Fruit fly (Drosophila melanogaster) whole organism, embryonic: ENCODE measurements around the gene SdhC.
A peak's percentile ranks its signal among the peaks of the same experiment; 100 is the strongest.

ENCODE experiments used
- Ada2b ChIP-seq: fragments of 200-800 bp; sonication (Bioruptor generic); IDR thresholded peaks from 2 replicates; pipeline ENCODE4 v1.3.6; 2022; ENCODE audit warnings: missing biosample characterization, missing genetic modification characterization
- Bgb ChIP-seq: fragments of 200-800 bp; sonication (Bioruptor generic); IDR thresholded peaks from 2 replicates; pipeline ENCODE4 v1.3.6; 2022; ENCODE audit warnings: missing biosample characterization, missing genetic modification characterization; ENCODE audit not compliant: partially characterized antibody
- Bteb2 ChIP-seq: fragments of 200-800 bp; sonication (Bioruptor generic); optimal IDR thresholded peaks from 2 replicates; lab custom pipeline; 2016; ENCODE audit warnings: missing biosample characterization, missing genetic modification characterization
- CG10959 ChIP-seq: fragments of 200-800 bp; sonication (Bioruptor generic); IDR thresholded peaks from 2 replicates; pipeline ENCODE4 v1.3.6; 2022; ENCODE audit warnings: missing biosample characterization, missing genetic modification characterization
- CG10979 ChIP-seq: fragments of 200-800 bp; sonication (Bioruptor generic); optimal IDR thresholded peaks from 2 replicates; lab custom pipeline; 2018; ENCODE audit warnings: missing biosample characterization, mild to moderate bottlenecking, missing genetic modification characterization, moderate library complexity
- CG11085 ChIP-seq: fragments of 200-800 bp; sonication (Bioruptor generic); IDR thresholded peaks from 2 replicates; pipeline ENCODE4 v1.3.6; 2022; ENCODE audit warnings: missing biosample characterization, missing genetic modification characterization
- CG11723 ChIP-seq: fragments of 200-800 bp; sonication (Bioruptor generic); optimal IDR thresholded peaks from 2 replicates; lab custom pipeline; 2017; ENCODE audit warnings: missing biosample characterization, mild to moderate bottlenecking, missing genetic modification characterization
- CG12744 ChIP-seq: fragments of 200-800 bp; sonication (Bioruptor generic); optimal IDR thresholded peaks from 2 replicates; lab custom pipeline; 2016; ENCODE audit warnings: missing biosample characterization, missing genetic modification characterization
- CG12942 ChIP-seq: fragments of 200-800 bp; sonication (Bioruptor generic); optimal IDR thresholded peaks from 3 replicates; lab custom pipeline; 2016; ENCODE audit warnings: missing biosample characterization, missing genetic modification characterization
- CG13296 ChIP-seq: fragments of 200-800 bp; sonication (Bioruptor generic); optimal IDR thresholded peaks from 3 replicates; lab custom pipeline; 2018; ENCODE audit warnings: missing biosample characterization, mild to moderate bottlenecking, missing genetic modification characterization
- CG13424 ChIP-seq: fragments of 200-800 bp; sonication (Bioruptor generic); optimal IDR thresholded peaks from 2 replicates; lab custom pipeline; 2019; ENCODE audit warnings: missing biosample characterization, mild to moderate bottlenecking, missing genetic modification characterization, moderate library complexity
- CG13624 ChIP-seq: fragments of 200-800 bp; sonication (Bioruptor generic); optimal IDR thresholded peaks from 2 replicates; lab custom pipeline; 2016; ENCODE audit warnings: missing biosample characterization, missing genetic modification characterization
- CG13775 ChIP-seq: fragments of 200-800 bp; sonication (Bioruptor generic); optimal IDR thresholded peaks from 3 replicates; lab custom pipeline; 2017; ENCODE audit warnings: missing biosample characterization, mild to moderate bottlenecking, missing genetic modification characterization
- CG14965 ChIP-seq: fragments of 200-800 bp; sonication (Bioruptor generic); optimal IDR thresholded peaks from 2 replicates; lab custom pipeline; 2016; ENCODE audit warnings: missing biosample characterization, missing genetic modification characterization, borderline replicate concordance
- CG15479 ChIP-seq: fragments of 200-800 bp; sonication (Bioruptor generic); optimal IDR thresholded peaks from 3 replicates; lab custom pipeline; 2019; ENCODE audit warnings: missing biosample characterization, mild to moderate bottlenecking, missing genetic modification characterization, moderate library complexity
- CG17568 ChIP-seq: fragments of 200-800 bp; sonication (Bioruptor generic); optimal IDR thresholded peaks from 2 replicates; lab custom pipeline; 2018; ENCODE audit warnings: missing biosample characterization, mild to moderate bottlenecking, missing genetic modification characterization, moderate library complexity
- CG18476 ChIP-seq: fragments of 200-800 bp; sonication (Bioruptor generic); optimal IDR thresholded peaks from 2 replicates; lab custom pipeline; 2016; ENCODE audit warnings: missing biosample characterization, mild to moderate bottlenecking, missing genetic modification characterization
- CG2116 ChIP-seq: fragments of 200-800 bp; sonication (Bioruptor generic); optimal IDR thresholded peaks from 3 replicates; lab custom pipeline; 2018; ENCODE audit warnings: missing biosample characterization, mild to moderate bottlenecking, missing genetic modification characterization
- CG2120 ChIP-seq: fragments of 200-800 bp; sonication (Bioruptor generic); optimal IDR thresholded peaks from 3 replicates; lab custom pipeline; 2016; ENCODE audit warnings: missing biosample characterization, missing genetic modification characterization
- CG2889 ChIP-seq: fragments of 200-800 bp; sonication (Bioruptor generic); IDR thresholded peaks from 3 replicates; pipeline ENCODE4 v1.3.6; 2022; ENCODE audit warnings: missing biosample characterization, missing genetic modification characterization
- CG5180 ChIP-seq: fragments of 200-800 bp; sonication (Bioruptor generic); optimal IDR thresholded peaks from 3 replicates; lab custom pipeline; 2017; ENCODE audit warnings: missing biosample characterization, missing genetic modification characterization, mild to moderate bottlenecking, moderate library complexity, missing genetic modification reagents
- CG5953 ChIP-seq: fragments of 200-800 bp; sonication (Bioruptor generic); IDR thresholded peaks from 2 replicates; pipeline ENCODE4 v1.3.6; 2022; ENCODE audit warnings: missing biosample characterization, missing genetic modification characterization
- CG8765 ChIP-seq: fragments of 200-800 bp; sonication (Bioruptor generic); IDR thresholded peaks from 2 replicates; pipeline ENCODE4 v1.3.6; 2022; ENCODE audit warnings: missing biosample characterization, missing genetic modification characterization
- CG8924 ChIP-seq: fragments of 200-800 bp; optimal IDR thresholded peaks from 3 replicates; lab custom pipeline; 2019; ENCODE audit warnings: missing biosample characterization, mild to moderate bottlenecking, missing genetic modification characterization, moderate library complexity
- CG9609 ChIP-seq: fragments of 200-800 bp; sonication (Bioruptor generic); optimal IDR thresholded peaks from 3 replicates; lab custom pipeline; 2016; ENCODE audit warnings: missing biosample characterization, missing genetic modification characterization
- Camta ChIP-seq: fragments of 200-800 bp; sonication (Bioruptor generic); optimal IDR thresholded peaks from 2 replicates; lab custom pipeline; 2016; ENCODE audit warnings: missing biosample characterization, missing genetic modification characterization
- ERR ChIP-seq: fragments of 200-800 bp; sonication (Bioruptor generic); optimal IDR thresholded peaks from 2 replicates; lab custom pipeline; 2016; ENCODE audit warnings: missing biosample characterization, missing genetic modification characterization
- Gug ChIP-seq: fragments of 200-800 bp; sonication (Bioruptor generic); IDR thresholded peaks from 4 replicates; pipeline ENCODE4 v1.3.6; 2022; ENCODE audit warnings: missing biosample characterization, missing genetic modification characterization
- Hey ChIP-seq: fragments of 200-800 bp; sonication (Bioruptor generic); optimal IDR thresholded peaks from 3 replicates; lab custom pipeline; 2018; ENCODE audit warnings: missing biosample characterization, mild to moderate bottlenecking, missing genetic modification characterization
- HmgD ChIP-seq: fragments of 200-800 bp; sonication (Bioruptor generic); optimal IDR thresholded peaks from 3 replicates; lab custom pipeline; 2016; ENCODE audit warnings: missing biosample characterization, missing genetic modification characterization
- Lpt ChIP-seq: fragments of >200 bp; optimal IDR thresholded peaks from 2 replicates; lab custom pipeline; 2018; ENCODE audit warnings: missing biosample characterization, missing genetic modification characterization
- Myb ChIP-seq: fragments of 200-800 bp; sonication (Bioruptor generic); optimal IDR thresholded peaks from 2 replicates; lab custom pipeline; 2016; ENCODE audit warnings: missing biosample characterization, missing genetic modification characterization
- Neu2 ChIP-seq: fragments of 200-800 bp; sonication (Bioruptor generic); optimal IDR thresholded peaks from 3 replicates; lab custom pipeline; 2016; ENCODE audit warnings: missing biosample characterization, missing genetic modification characterization, borderline replicate concordance
- Pdp1 ChIP-seq, 2 experiments: fragments of 200-800 bp; sonication (Bioruptor generic); optimal IDR thresholded peaks; 3 replicates each; lab custom pipeline; 2016; ENCODE audit warnings: missing biosample characterization in 2 of 2, missing genetic modification characterization in 2 of 2, mild to moderate bottlenecking in 1 of 2, moderate library complexity in 1 of 2
- Sin3A ChIP-seq: fragments of >200 bp; optimal IDR thresholded peaks from 2 replicates; lab custom pipeline; 2018
- TFAM ChIP-seq: fragments of 200-800 bp; sonication (Bioruptor generic); optimal IDR thresholded peaks from 2 replicates; lab custom pipeline; 2017; ENCODE audit warnings: missing biosample characterization, missing genetic modification characterization, inconsistent platforms
- btn ChIP-seq: fragments of 200-800 bp; sonication (Bioruptor generic); optimal IDR thresholded peaks from 2 replicates; lab custom pipeline; 2016; ENCODE audit warnings: missing biosample characterization, missing genetic modification characterization
- dimm ChIP-seq: fragments of 200-800 bp; sonication (Bioruptor generic); IDR thresholded peaks from 2 replicates; pipeline ENCODE4 v1.3.6; 2022; ENCODE audit warnings: missing biosample characterization, missing genetic modification characterization
- ewg ChIP-seq: fragments of 200-800 bp; sonication (Bioruptor generic); optimal IDR thresholded peaks from 3 replicates; lab custom pipeline; 2017; ENCODE audit warnings: mild to moderate bottlenecking, missing biosample characterization, missing genetic modification reagents, missing genetic modification characterization
- gcm2 ChIP-seq: fragments of 200-800 bp; sonication (Bioruptor generic); optimal IDR thresholded peaks from 2 replicates; lab custom pipeline; 2016; ENCODE audit warnings: missing biosample characterization, missing genetic modification characterization
- h ChIP-seq: fragments of >200 bp; optimal IDR thresholded peaks from 2 replicates; lab custom pipeline; 2017
- kah ChIP-seq: fragments of 200-800 bp; sonication (Bioruptor generic); optimal IDR thresholded peaks from 2 replicates; lab custom pipeline; 2018; ENCODE audit warnings: missing biosample characterization, mild to moderate bottlenecking, missing genetic modification characterization
- ken ChIP-seq: fragments of 200-800 bp; sonication (Bioruptor generic); IDR thresholded peaks from 3 replicates; pipeline ENCODE4 v1.3.6; 2022; ENCODE audit warnings: missing biosample characterization, missing genetic modification characterization
- lmd ChIP-seq: fragments of 200-800 bp; sonication (Bioruptor generic); IDR thresholded peaks from 2 replicates; pipeline ENCODE4 v1.3.6; 2022; ENCODE audit warnings: missing biosample characterization, missing genetic modification characterization
- nom ChIP-seq: fragments of 200-800 bp; sonication (Bioruptor generic); optimal IDR thresholded peaks from 2 replicates; lab custom pipeline; 2017; ENCODE audit warnings: missing biosample characterization, missing genetic modification characterization, mild to moderate bottlenecking, moderate library complexity, missing genetic modification reagents
- onecut ChIP-seq: fragments of 200-800 bp; sonication (Bioruptor generic); IDR thresholded peaks from 2 replicates; pipeline ENCODE4 v1.3.6; 2022; ENCODE audit warnings: missing biosample characterization, missing genetic modification characterization
- pan ChIP-seq, 4 experiments: fragments of >200 bp in 3 of 4; fragments of 200-800 bp in 1 of 4; sonication (Bioruptor generic) in 1 of 4; optimal IDR thresholded peaks in 3 of 4; IDR thresholded peaks in 1 of 4; 2 replicates each; pipeline versions ENCODE4 v1.3.6 to Lab custom; 2017 to 2022; ENCODE audit warnings: missing biosample characterization in 2 of 4, missing genetic modification characterization in 2 of 4, mixed read lengths in 1 of 4
- peb ChIP-seq: fragments of 200-800 bp; sonication (Bioruptor generic); IDR thresholded peaks from 2 replicates; pipeline ENCODE4 v1.3.6; 2022; ENCODE audit warnings: missing biosample characterization, missing genetic modification characterization
- phol ChIP-seq: fragments of 200-800 bp; sonication (Bioruptor generic); optimal IDR thresholded peaks from 3 replicates; lab custom pipeline; 2018; ENCODE audit warnings: missing biosample characterization, mild to moderate bottlenecking, missing genetic modification characterization, moderate library complexity
- sd ChIP-seq: fragments of 200-800 bp; sonication (Bioruptor generic); optimal IDR thresholded peaks from 3 replicates; lab custom pipeline; 2018; ENCODE audit warnings: missing biosample characterization, mild to moderate bottlenecking, missing genetic modification characterization, moderate library complexity
- sisA ChIP-seq: fragments of 200-800 bp; sonication (Bioruptor generic); IDR thresholded peaks from 2 replicates; pipeline ENCODE4 v1.3.6; 2022; ENCODE audit warnings: missing biosample characterization, missing genetic modification characterization
- ssp ChIP-seq: fragments of 200-800 bp; sonication (Bioruptor generic); IDR thresholded peaks from 2 replicates; pipeline ENCODE4 v1.3.6; 2022; ENCODE audit warnings: missing biosample characterization, missing genetic modification characterization
- wdn ChIP-seq: fragments of 200-800 bp; sonication (Bioruptor generic); IDR thresholded peaks from 2 replicates; pipeline ENCODE4 v1.3.6; 2022; ENCODE audit warnings: missing biosample characterization, missing genetic modification characterization

SdhC gene

DNA sequence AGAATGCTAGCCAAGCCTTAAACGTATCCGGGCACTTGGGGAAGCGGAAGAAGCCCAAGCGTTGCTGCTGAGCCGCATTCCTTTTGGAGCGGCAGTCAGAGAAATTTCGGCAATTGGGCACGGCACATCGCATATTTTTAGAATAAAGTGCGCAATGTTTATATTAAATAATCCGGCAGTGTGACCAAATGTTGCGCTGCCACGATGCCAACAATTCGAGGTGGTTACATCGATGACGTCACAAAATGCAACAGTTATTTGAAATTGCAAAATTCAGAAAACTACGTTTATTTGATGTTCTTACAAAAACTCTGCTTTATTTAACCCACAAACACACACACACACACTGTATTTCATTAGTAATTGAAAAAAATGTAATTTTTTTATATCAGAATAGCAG, 10.2 kb upstream of the SdhC start, which contains the start of gene CG6689 (continued):
- TF ChIP-seq nom (GFP tag; lab: Kevin White, UChicago) (peak; percentile 3), HmgD (no peak), Sin3A (peak; percentile 42), CG13424 (peak; percentile 22), CG11085 (GFP tag; lab: Robert Waterston, UW) (no peak), ken (GFP tag; lab: Robert Waterston, UW) (no peak), Pdp1 (GFP tag; optimal IDR thresholded peaks at IDR 0.05; lab: Kevin White, UChicago) (peak in 1 of 2 experiments; percentile 98), CG12942 (GFP tag; lab: Kevin White, UChicago) (no peak), Neu2 (GFP tag; lab: Kevin White, UChicago) (no peak), CG10979 (tag; lab: Kevin White, UChicago) (no peak), CG2116 (GFP tag; lab: Kevin White, UChicago) (peak; percentile 80), sisA (GFP tag; lab: Robert Waterston, UW) (no peak), peb (GFP tag; lab: Robert Waterston, UW) (no peak), CG17568 (GFP tag; lab: Kevin White, UChicago) (no peak), lmd (no peak), CG12744 (GFP tag; lab: Kevin White, UChicago) (no peak), Lpt (GFP tag; lab: Kevin White, UChicago) (no peak), CG15479 (peak; percentile 78), wdn (GFP tag; lab: Robert Waterston, UW) (no peak), sd (peak; percentile 68), CG18476 (GFP tag; lab: Kevin White, UChicago) (no peak), CG10959 (no peak), dimm (GFP tag; lab: Robert Waterston, UW) (no peak), CG8765 (GFP tag; lab: Robert Waterston, UW) (no peak), phol (tag; lab: Kevin White, UChicago) (peak; percentile 28), CG5180 (GFP tag; lab: Kevin White, UChicago) (no peak), Hey (no peak), CG11723 (GFP tag; lab: Kevin White, UChicago) (no peak), CG8924 (peak; percentile 21), CG2120 (GFP tag; lab: Kevin White, UChicago) (peak; percentile 20), kah (GFP tag; lab: Kevin White, UChicago) (no peak), ssp (GFP tag; lab: Robert Waterston, UW) (peak; percentile 79), Camta (GFP tag; lab: Kevin White, UChicago) (no peak), pan (optimal IDR thresholded peaks at IDR 0.05; lab: Kevin White, UChicago) (no peak), pan (GFP tag; optimal IDR thresholded peaks at IDR 0.05 in 1 of 2, IDR thresholded peaks at IDR 0.05 in 1 of 2) (no peak)

DNA sequence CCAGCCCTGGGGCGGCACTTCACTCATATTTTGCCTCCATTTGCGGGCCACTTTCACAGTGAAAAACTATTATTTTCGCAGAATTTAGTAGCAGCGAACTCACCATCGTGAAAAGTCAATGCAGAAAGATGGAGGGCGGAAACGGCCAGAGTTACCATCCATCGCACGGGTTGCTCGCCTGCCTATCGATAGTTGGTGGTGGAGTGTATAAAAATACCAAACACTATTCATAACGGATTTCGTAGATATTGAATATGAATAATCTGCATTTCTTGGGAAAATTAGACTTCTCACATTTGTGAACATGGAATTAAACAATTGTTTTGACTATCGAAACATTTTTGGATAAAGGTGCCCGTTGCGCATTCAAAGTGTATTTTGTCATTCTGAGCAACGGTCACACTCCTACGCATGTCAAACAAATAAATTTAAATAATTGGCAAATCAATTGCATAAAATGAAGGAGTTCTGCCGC, 6.5 kb upstream of the SdhC start, which contains the start of the genes RpS25 and CG4820:
Gene RpS25 (minus strand): TSS at position 132 of the 475 bp plus-strand sequence.
Gene CG4820 (plus strand): TSS at position 380 of the 475 bp plus-strand sequence.
- TF ChIP-seq Ada2b (GFP tag; lab: Robert Waterston, UW) (peak; percentile 66), Bgb (GFP tag; lab: Robert Waterston, UW) (peak; percentile 85), CG5953 (GFP tag; lab: Robert Waterston, UW) (peak; percentile 78; the same call in 1 of the 2 replicates), CG13624 (peak; percentile 96), CG13296 (peak; percentile 95), CG13775 (GFP tag; lab: Kevin White, UChicago) (peak; percentile 97), CG14965 (GFP tag; lab: Kevin White, UChicago) (peak; percentile 66), ewg (peak; percentile 95), gcm2 (GFP tag; lab: Kevin White, UChicago) (peak; percentile 86), Gug (GFP tag; lab: Robert Waterston, UW) (peak; percentile 38; the same call in 2 of the 4 replicates), Myb (GFP tag; lab: Kevin White, UChicago) (peak; percentile 82), onecut (peak; percentile 93), h (lab: Kevin White, UChicago) (no peak), CG2889 (0 out of 3 replicates have a peak, but pooled peaks have one; percentile 21), ERR (GFP tag; lab: Kevin White, UChicago) (peak; percentile 77), CG9609 (GFP tag; lab: Kevin White, UChicago) (peak; percentile 89), btn (GFP tag; lab: Kevin White, UChicago) (peak; percentile 88), TFAM (GFP tag; lab: Kevin White, UChicago) (peak; percentile 73), Bteb2 (peak; percentile 87)
